Worm (Caenorhabditis elegans) whole organism, L4 larva: Measurements from ENCODE around the gene C01G10.15.

Experiments used
- F37D6.2 ChIP-seq: sonication (generic microtip); optimal IDR thresholded peaks from 2 replicates; lab custom pipeline; 2016; ENCODE audit warnings: mild to moderate bottlenecking, missing genetic modification characterization, missing compliant biosample characterization
- ceh-82 ChIP-seq: sonication (generic microtip); optimal IDR thresholded peaks from 2 replicates; lab custom pipeline; 2017; ENCODE audit warnings: missing biosample characterization, missing genetic modification characterization
- ces-1 ChIP-seq: fragments of 150-350 bp; sonication (generic microtip); optimal IDR thresholded peaks from 4 replicates; lab custom pipeline; 2014; ENCODE audit warnings: missing biosample characterization, missing genetic modification reagents, missing genetic modification characterization
- lim-7 ChIP-seq: fragments of 200-800 bp; sonication (Bioruptor generic); IDR thresholded peaks from 2 replicates; pipeline ENCODE4 v1.3.6; 2022; ENCODE audit warnings: missing genetic modification characterization, missing compliant biosample characterization
- lin-39 ChIP-seq: fragments of 150-350 bp; optimal IDR thresholded peaks from 2 replicates; lab custom pipeline; 2014; ENCODE audit warnings: missing biosample characterization, missing genetic modification reagents, missing genetic modification characterization
- nhr-48 ChIP-seq: sonication (generic microtip); optimal IDR thresholded peaks from 2 replicates; lab custom pipeline; 2016; ENCODE audit warnings: mild to moderate bottlenecking, missing genetic modification characterization, missing compliant biosample characterization
- snpc-4 ChIP-seq: fragments of 150-350 bp; optimal IDR thresholded peaks from 2 replicates; lab custom pipeline; 2014; ENCODE audit warnings: missing biosample characterization, missing genetic modification characterization

ce11 chrV:15071015-15071810 is 15.9 kb downstream of the C01G10.15 start, which contains the start of gene unc-76:
- peak; percentile 80 for TF ChIP-seq lin-39 (tag; lab: Kevin White, UChicago)
- TF ChIP-seq lim-7 = no peak
- TF ChIP-seq F37D6.2 (tag; lab: Kevin White, UChicago) = peak; percentile 78
- peak; percentile 56 for TF ChIP-seq ces-1 (GFP tag; lab: Kevin White, UChicago)
- TF ChIP-seq nhr-48 = no peak
- TF ChIP-seq ceh-82 (tag; lab: Kevin White, UChicago) = no peak
- no peak for TF ChIP-seq snpc-4 (tag; lab: Kevin White, UChicago)
